Worm (Caenorhabditis elegans) whole organism, L1 larva: ENCODE data around the gene B0334.20.

ENCODE experiments used
- C04F5.9 ChIP-seq: sonication (generic microtip); optimal IDR thresholded peaks from 2 replicates; lab custom pipeline; 2016; ENCODE audit warnings: missing genetic modification characterization, missing compliant biosample characterization
- ceh-82 ChIP-seq, 3 experiments: fragments of 150-350 bp in 1 of 3; sonication (generic microtip) in 2 of 3; optimal IDR thresholded peaks; 2 replicates each; lab custom pipeline; 2014 to 2017; ENCODE audit warnings: missing biosample characterization in 3 of 3, missing genetic modification characterization in 3 of 3
- efl-1 ChIP-seq, 4 experiments: fragments of 150-350 bp; optimal IDR thresholded peaks in 3 of 4; peaks in 1 of 4; 1 replicate in 1 of 4; 2 replicates in 3 of 4; lab custom pipeline; 2014; ENCODE audit warnings: missing biosample characterization in 2 of 4, missing genetic modification characterization in 2 of 4, missing genetic modification reagents in 2 of 4
- irx-1 ChIP-seq: sonication (generic microtip); optimal IDR thresholded peaks from 2 replicates; lab custom pipeline; 2016; ENCODE audit warnings: missing genetic modification characterization, missing compliant biosample characterization
- jun-1 ChIP-seq: fragments of 150-350 bp; optimal IDR thresholded peaks from 2 replicates; lab custom pipeline; 2014; ENCODE audit warnings: missing biosample characterization, missing genetic modification reagents, missing genetic modification characterization
- lin-35 ChIP-seq, 2 experiments: fragments of 150-350 bp; optimal IDR thresholded peaks; 2 replicates each; lab custom pipeline; 2014; ENCODE audit warnings: missing biosample characterization in 2 of 2, missing genetic modification characterization in 2 of 2, missing genetic modification reagents in 2 of 2
- nhr-237 ChIP-seq: fragments of 150-350 bp; optimal IDR thresholded peaks from 2 replicates; lab custom pipeline; 2014; ENCODE audit warnings: missing biosample characterization, missing genetic modification characterization
- nhr-77 ChIP-seq: fragments of 150-350 bp; optimal IDR thresholded peaks from 2 replicates; lab custom pipeline; 2014; ENCODE audit warnings: missing biosample characterization, missing genetic modification characterization
- nhr-90 ChIP-seq: sonication (generic microtip); optimal IDR thresholded peaks from 2 replicates; lab custom pipeline; 2016; ENCODE audit warnings: mild to moderate bottlenecking, missing genetic modification characterization, missing compliant biosample characterization; ENCODE audit not compliant: poor library complexity
- snpc-4 ChIP-seq: fragments of 150-350 bp; optimal IDR thresholded peaks from 2 replicates; lab custom pipeline; 2014; ENCODE audit warnings: missing biosample characterization, missing genetic modification characterization
- swsn-7 ChIP-seq: sonication (generic microtip); optimal IDR thresholded peaks from 2 replicates; lab custom pipeline; 2016; ENCODE audit warnings: missing genetic modification characterization, missing compliant biosample characterization
- unc-130 ChIP-seq: fragments of 150-350 bp; optimal IDR thresholded peaks from 2 replicates; lab custom pipeline; 2017; ENCODE audit warnings: missing biosample characterization, missing genetic modification characterization, inconsistent platforms
- unc-30 ChIP-seq: sonication (generic microtip); optimal IDR thresholded peaks from 2 replicates; lab custom pipeline; 2017; ENCODE audit warnings: missing biosample characterization, missing genetic modification characterization
- unc-62 ChIP-seq: fragments of 150-350 bp; optimal IDR thresholded peaks from 2 replicates; lab custom pipeline; 2014; ENCODE audit warnings: missing biosample characterization, missing genetic modification reagents, missing genetic modification characterization

DNA sequence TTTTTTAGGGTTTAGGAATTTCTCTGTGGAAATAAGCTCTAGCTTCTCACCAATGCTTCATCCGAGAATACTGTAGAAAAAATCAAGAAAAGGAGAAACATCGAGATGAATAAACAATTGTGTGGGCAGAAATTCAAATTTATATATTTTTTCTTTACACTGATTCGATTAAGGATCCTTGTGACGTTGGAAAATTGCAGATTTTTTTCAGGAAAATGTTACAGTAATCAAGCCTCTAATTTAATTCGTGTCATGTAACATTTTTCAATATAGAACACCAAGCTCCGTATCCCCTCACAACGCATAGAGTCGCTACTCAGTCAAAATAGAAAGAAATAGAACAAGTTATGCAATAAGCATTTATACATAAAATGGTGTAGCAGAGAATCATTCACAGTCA, 23.8 kb downstream of the B0334.20 start, which contains the start of gene W02B12.16:
- TF ChIP-seq nhr-77 (tag; lab: Kevin White, UChicago) (no peak), ceh-82 (tag; optimal IDR thresholded peaks at IDR 0.05; lab: Kevin White, UChicago) (no peak), nhr-90 (tag; lab: Kevin White, UChicago) (no peak), irx-1 (no peak), C04F5.9 (tag; lab: Kevin White, UChicago) (no peak), swsn-7 (tag; lab: Kevin White, UChicago) (no peak), jun-1 (tag; lab: Kevin White, UChicago) (no peak), unc-130 (tag; lab: Kevin White, UChicago) (no peak), lin-35 (GFP tag; optimal IDR thresholded peaks at IDR 0.05; lab: Kevin White, UChicago) (no peak), unc-30 (no peak), nhr-237 (tag; lab: Kevin White, UChicago) (no peak), efl-1 (optimal IDR thresholded peaks at IDR 0.05; lab: Kevin White, UChicago) (no peak), efl-1 (GFP tag; optimal IDR thresholded peaks at IDR 0.05 in 1 of 2; lab: Kevin White, UChicago) (no peak), unc-62 (GFP tag; lab: Kevin White, UChicago) (no peak), snpc-4 (tag; lab: Kevin White, UChicago) (no peak)
